Worm (Caenorhabditis elegans): ENCODE results near the gene rab-30.

ce11 chrIII:10561904-10562303 is 1.5 kb downstream of the rab-30 start, which contains the start of gene Y45F3A.1:
- TF ChIP-seq him-1 (tag; optimal IDR thresholded peaks at IDR 0.05) = no peak
- TF ChIP-seq dao-5 (tag; optimal IDR thresholded peaks at IDR 0.05) = no peak
